Worm (Caenorhabditis elegans): ENCODE measurements around the gene cyd-1.

- no peak for TF ChIP-seq sdz-38 (tag; optimal IDR thresholded peaks at IDR 0.05)
- TF ChIP-seq Y95B8A.8 (GFP tag; IDR thresholded peaks at IDR 0.05), result no peak
- no peak for TF ChIP-seq ama-1 (optimal IDR thresholded peaks at IDR 0.05)
- TF ChIP-seq ama-1 (GFP tag; optimal IDR thresholded peaks at IDR 0.05), result no peak
- no peak for TF ChIP-seq fkh-3 (tag; optimal IDR thresholded peaks at IDR 0.05)
- no peak for TF ChIP-seq let-607 (tag; optimal IDR thresholded peaks at IDR 0.05)
- no peak for TF ChIP-seq repo-1 (tag; optimal IDR thresholded peaks at IDR 0.05)
- TF ChIP-seq chd-7 (tag; optimal IDR thresholded peaks at IDR 0.05), result no peak
Measured at ce11 chrII:13029290-13030050, 49.1 kb downstream of the cyd-1 start.

All from whole organism, young adult.